Worm (Caenorhabditis elegans): ENCODE data around the gene srh-304.

- TF ChIP-seq nhr-237 (tag; optimal IDR thresholded peaks at IDR 0.05) (no peak), unc-39 (tag; optimal IDR thresholded peaks at IDR 0.05) (no peak), sem-2 (GFP tag; optimal IDR thresholded peaks at IDR 0.05) (no peak), pha-4 (tag; optimal IDR thresholded peaks at IDR 0.05) (no peak), ztf-11 (tag; optimal IDR thresholded peaks at IDR 0.05) (no peak), elt-1 (tag; optimal IDR thresholded peaks at IDR 0.05; ENCODE audit: borderline replicate concordance, insufficient read depth) (no peak), unc-62 (GFP tag; optimal IDR thresholded peaks at IDR 0.05) (no peak), unc-120 (tag; optimal IDR thresholded peaks at IDR 0.05; ENCODE audit: poor library complexity, severe bottlenecking) (no peak), elt-3 (tag; optimal IDR thresholded peaks at IDR 0.05) (no peak), ces-1 (GFP tag; optimal IDR thresholded peaks at IDR 0.05) (no peak), snpc-4 (tag; optimal IDR thresholded peaks at IDR 0.05) (no peak)
Observed at ce11 chrV:17793986-17794385, 34.4 kb upstream of the srh-304 start, which contains the start of gene srh-289.

All from whole organism, mixed stage, embryonic.